1 fruit fly cellular context compared by ENCODE assay signal in genomic region chr2L:8126849-8127602, dm6.
TF ChIP-seq lines count a peak whose summit lies in the region.

Gene CG12375, minus strand, starts transcription at chr2L:8126890.
Gene CG8668, plus strand, starts transcription at chr2L:8127001.

TF ChIP-seq in whole organism, embryonic, 481 proteins besides CTCF, POLR2A, EP300 and RAD21 (continued from another document and continues in another):
- TF ChIP-seq vvl (GFP tag; IDR thresholded peaks at IDR 0.05; lab: Robert Waterston, UW) (peak; percentile 59; the same call in 1 of the 2 replicates), mirr (GFP tag; optimal IDR thresholded peaks at IDR 0.05; lab: Kevin White, UChicago) (peak; percentile 32), sqz (GFP tag; optimal IDR thresholded peaks at IDR 0.05; lab: Kevin White, UChicago) (no peak), BtbVII (GFP tag; optimal IDR thresholded peaks at IDR 0.05; lab: Kevin White, UChicago) (no peak), CG16863 (GFP tag; optimal IDR thresholded peaks at IDR 0.05; lab: Kevin White, UChicago) (no peak), CG4360 (GFP tag; IDR thresholded peaks at IDR 0.05; lab: Robert Waterston, UW) (peak; percentile 89), CG17361 (GFP tag; IDR thresholded peaks at IDR 0.05; lab: Robert Waterston, UW) (no peak; the same call in 2 of the 3 replicates), CG11695 (GFP tag; IDR thresholded peaks at IDR 0.05; lab: Robert Waterston, UW) (0 out of 3 replicates have a peak, but pooled peaks have one; percentile 11), crp (GFP tag; optimal IDR thresholded peaks at IDR 0.05; lab: Kevin White, UChicago) (peak in 1 of 2 experiments; percentile 80), row (GFP tag; IDR thresholded peaks at IDR 0.05; lab: Robert Waterston, UW) (peak; percentile 24; the same call in 1 of the 3 replicates), Oaz (GFP tag; IDR thresholded peaks at IDR 0.05; lab: Robert Waterston, UW) (no peak), wor (GFP tag; IDR thresholded peaks at IDR 0.05; lab: Robert Waterston, UW) (no peak), exex (tag; optimal IDR thresholded peaks at IDR 0.05; lab: Kevin White, UChicago) (peak; percentile 59), CG9215 (GFP tag; IDR thresholded peaks at IDR 0.05; lab: Robert Waterston, UW) (no peak), chm (GFP tag; IDR thresholded peaks at IDR 0.05; lab: Robert Waterston, UW) (peak; percentile 12; the same call in 1 of the 2 replicates), chinmo (GFP tag; IDR thresholded peaks at IDR 0.05; lab: Robert Waterston, UW; ENCODE audit: partially characterized antibody) (0 out of 4 replicates have a peak, but pooled peaks have one; percentile 37), Lhr (GFP tag; optimal IDR thresholded peaks at IDR 0.05; lab: Kevin White, UChicago) (no peak), CG7987 (GFP tag; optimal IDR thresholded peaks at IDR 0.05; lab: Kevin White, UChicago) (no peak), dpn (GFP tag; optimal IDR thresholded peaks at IDR 0.05; lab: Kevin White, UChicago) (no peak), CG9727 (GFP tag; optimal IDR thresholded peaks at IDR 0.05; lab: Kevin White, UChicago) (peak; percentile 2), CG16779 (GFP tag; IDR thresholded peaks at IDR 0.05; lab: Robert Waterston, UW) (no peak), CG12236 (GFP tag; optimal IDR thresholded peaks at IDR 0.05; lab: Kevin White, UChicago) (no peak), CG13624 (GFP tag; optimal IDR thresholded peaks at IDR 0.05; lab: Kevin White, UChicago) (peak; percentile 28), Ssrp (tag; optimal IDR thresholded peaks at IDR 0.05; lab: Kevin White, UChicago) (no peak), Atf3 (GFP tag; optimal IDR thresholded peaks at IDR 0.05; lab: Kevin White, UChicago) (no peak), MTF-1 (GFP tag; optimal IDR thresholded peaks at IDR 0.05; lab: Kevin White, UChicago; ENCODE audit: borderline replicate concordance) (no peak), ase (GFP tag; IDR thresholded peaks at IDR 0.05; lab: Robert Waterston, UW) (no peak), CG8359 (GFP tag; optimal IDR thresholded peaks at IDR 0.05; lab: Kevin White, UChicago; ENCODE audit: borderline replicate concordance) (no peak), scrt (GFP tag; optimal IDR thresholded peaks at IDR 0.05; lab: Kevin White, UChicago) (no peak), stc (GFP tag; IDR thresholded peaks at IDR 0.05; lab: Robert Waterston, UW) (no peak), NC2α (GFP tag; optimal IDR thresholded peaks at IDR 0.05; lab: Kevin White, UChicago) (no peak), lilli (GFP tag; optimal IDR thresholded peaks at IDR 0.05; lab: Kevin White, UChicago) (peak; percentile 42), CG43689 (GFP tag; IDR thresholded peaks at IDR 0.05; lab: Robert Waterston, UW) (no peak), CG9609 (GFP tag; optimal IDR thresholded peaks at IDR 0.05; lab: Kevin White, UChicago) (no peak), CG6765 (GFP tag; optimal IDR thresholded peaks at IDR 0.05; lab: Kevin White, UChicago) (peak; percentile 61), br (optimal IDR thresholded peaks at IDR 0.05; lab: Kevin White, UChicago) (no peak), luna (GFP tag; optimal IDR thresholded peaks at IDR 0.05; lab: Kevin White, UChicago) (no peak), ranshi (GFP tag; IDR thresholded peaks at IDR 0.05; lab: Robert Waterston, UW) (peak; percentile 74; the same call in 1 of the 2 replicates), ERR (GFP tag; optimal IDR thresholded peaks at IDR 0.05; lab: Kevin White, UChicago) (no peak), Antp (GFP tag; optimal IDR thresholded peaks at IDR 0.05; lab: Kevin White, UChicago) (no peak), YL-1 (GFP tag; optimal IDR thresholded peaks at IDR 0.05; lab: Kevin White, UChicago) (peak; percentile 46), bcd (GFP tag; optimal IDR thresholded peaks at IDR 0.05; lab: Kevin White, UChicago) (no peak), CG6854 (GFP tag; optimal IDR thresholded peaks at IDR 0.05; lab: Kevin White, UChicago) (no peak), amos (GFP tag; IDR thresholded peaks at IDR 0.05; lab: Robert Waterston, UW; ENCODE audit: partially characterized antibody) (peak; percentile 85; the same call in 1 of the 2 replicates), CG4854 (GFP tag; optimal IDR thresholded peaks at IDR 0.05; lab: Kevin White, UChicago) (no peak), ham (GFP tag; IDR thresholded peaks at IDR 0.05; lab: Robert Waterston, UW) (no peak), sr (GFP tag; IDR thresholded peaks at IDR 0.05; lab: Robert Waterston, UW) (0 out of 3 replicates have a peak, but pooled peaks have one; percentile 23), fu2 (GFP tag; optimal IDR thresholded peaks at IDR 0.05; lab: Kevin White, UChicago) (no peak), Bdp1 (GFP tag; optimal IDR thresholded peaks at IDR 0.05; lab: Kevin White, UChicago) (no peak), stwl (tag; optimal IDR thresholded peaks at IDR 0.05; lab: Kevin White, UChicago) (peak; percentile 83), CG1603 (tag; optimal IDR thresholded peaks at IDR 0.05; lab: Kevin White, UChicago) (no peak), rib (GFP tag; IDR thresholded peaks at IDR 0.05; lab: Robert Waterston, UW) (no peak), CG34376 (GFP tag; optimal IDR thresholded peaks at IDR 0.05; lab: Kevin White, UChicago) (peak; percentile 46), CG11504 (tag; optimal IDR thresholded peaks at IDR 0.05; lab: Kevin White, UChicago) (no peak), B-H1 (GFP tag; IDR thresholded peaks at IDR 0.05; lab: Robert Waterston, UW) (no peak), Nf-YC (tag; optimal IDR thresholded peaks at IDR 0.05; lab: Kevin White, UChicago) (no peak), unc-4 (GFP tag; IDR thresholded peaks at IDR 0.05; lab: Robert Waterston, UW; ENCODE audit: partially characterized antibody) (peak; percentile 84), trem (tag; optimal IDR thresholded peaks at IDR 0.05; lab: Kevin White, UChicago) (peak; percentile 35), CG7372 (GFP tag; IDR thresholded peaks at IDR 0.05; lab: Robert Waterston, UW) (no peak), CG10979 (tag; optimal IDR thresholded peaks at IDR 0.05; lab: Kevin White, UChicago) (no peak), Jarid2 (GFP tag; optimal IDR thresholded peaks at IDR 0.05; lab: Kevin White, UChicago) (peak; percentile 48), NfI (GFP tag; optimal IDR thresholded peaks at IDR 0.05; lab: Kevin White, UChicago) (no peak), Six4 (GFP tag; optimal IDR thresholded peaks at IDR 0.05; lab: Kevin White, UChicago) (no peak), CG15601 (tag; optimal IDR thresholded peaks at IDR 0.05; lab: Kevin White, UChicago) (no peak), pb (GFP tag; optimal IDR thresholded peaks at IDR 0.05; lab: Kevin White, UChicago) (no peak), ato (GFP tag; IDR thresholded peaks at IDR 0.05; lab: Robert Waterston, UW; ENCODE audit: partially characterized antibody) (peak; percentile 79), Myb (GFP tag; optimal IDR thresholded peaks at IDR 0.05; lab: Kevin White, UChicago) (peak; percentile 21), CG9817 (tag; optimal IDR thresholded peaks at IDR 0.05; lab: Kevin White, UChicago) (no peak), zfh1 (GFP tag; IDR thresholded peaks at IDR 0.05; lab: Robert Waterston, UW) (no peak), CG2199 (GFP tag; IDR thresholded peaks at IDR 0.05; lab: Robert Waterston, UW) (no peak), Hmr (GFP tag; optimal IDR thresholded peaks at IDR 0.05; lab: Kevin White, UChicago) (no peak), sna (GFP tag; IDR thresholded peaks at IDR 0.05; lab: Robert Waterston, UW; ENCODE audit: partially characterized antibody) (peak; percentile 74; the same call in 1 of the 2 replicates), Ada2b (GFP tag; IDR thresholded peaks at IDR 0.05; lab: Robert Waterston, UW) (no peak), Ets97D (GFP tag; optimal IDR thresholded peaks at IDR 0.05; lab: Kevin White, UChicago) (peak; percentile 70), nau (GFP tag; optimal IDR thresholded peaks at IDR 0.05; lab: Kevin White, UChicago) (no peak), HLH3B (GFP tag; IDR thresholded peaks at IDR 0.05; lab: Robert Waterston, UW) (no peak), zen2 (GFP tag; IDR thresholded peaks at IDR 0.05; lab: Robert Waterston, UW; ENCODE audit: partially characterized antibody) (peak; percentile 76; the same call in 2 of the 3 replicates), hb (GFP tag; IDR thresholded peaks at IDR 0.05; lab: Robert Waterston, UW; ENCODE audit: partially characterized antibody) (peak; percentile 76; the same call in 2 of the 3 replicates), Fer1 (GFP tag; optimal IDR thresholded peaks at IDR 0.05; lab: Kevin White, UChicago) (peak; percentile 5), Sry-δ (GFP tag; optimal IDR thresholded peaks at IDR 0.05; lab: Kevin White, UChicago) (peak; percentile 92), Side (GFP tag; optimal IDR thresholded peaks at IDR 0.05; lab: Kevin White, UChicago) (no peak), CG4328 (GFP tag; optimal IDR thresholded peaks at IDR 0.05; lab: Kevin White, UChicago) (no peak), maf-S (GFP tag; optimal IDR thresholded peaks at IDR 0.05; lab: Kevin White, UChicago) (no peak), lbe (GFP tag; optimal IDR thresholded peaks at IDR 0.05; lab: Kevin White, UChicago) (peak; percentile 22), pfk (GFP tag; optimal IDR thresholded peaks at IDR 0.05; lab: Kevin White, UChicago) (no peak), ftz-f1 (GFP tag; optimal IDR thresholded peaks at IDR 0.05; lab: Kevin White, UChicago) (no peak), CG3726 (GFP tag; IDR thresholded peaks at IDR 0.05; lab: Robert Waterston, UW) (no peak), phol (tag; optimal IDR thresholded peaks at IDR 0.05; lab: Kevin White, UChicago) (no peak), HLH54F (GFP tag; optimal IDR thresholded peaks at IDR 0.05; lab: Kevin White, UChicago) (no peak), cato (GFP tag; optimal IDR thresholded peaks at IDR 0.05; lab: Kevin White, UChicago; ENCODE audit: borderline replicate concordance) (no peak), CG2120 (GFP tag; optimal IDR thresholded peaks at IDR 0.05; lab: Kevin White, UChicago) (peak; percentile 2), zf30C (GFP tag; optimal IDR thresholded peaks at IDR 0.05; lab: Kevin White, UChicago) (no peak), PHDP (tag; optimal IDR thresholded peaks at IDR 0.05; lab: Kevin White, UChicago) (no peak), esg (GFP tag; conservative IDR thresholded peaks at IDR 0.05; lab: Robert Waterston, UW) (no peak), CG9797 (GFP tag; optimal IDR thresholded peaks at IDR 0.05; lab: Kevin White, UChicago) (peak; percentile 7), CG10267 (tag; optimal IDR thresholded peaks at IDR 0.05; lab: Kevin White, UChicago) (peak; percentile 37), CG8388 (GFP tag; optimal IDR thresholded peaks at IDR 0.05; lab: Kevin White, UChicago) (no peak), CG17385 (GFP tag; optimal IDR thresholded peaks at IDR 0.05; lab: Kevin White, UChicago) (no peak), CG17829 (tag; optimal IDR thresholded peaks at IDR 0.05; lab: Kevin White, UChicago) (no peak), Stat92E (GFP tag; optimal IDR thresholded peaks at IDR 0.05; lab: Kevin White, UChicago) (peak in 1 of 3 experiments; percentile 15), CG12071 (GFP tag; optimal IDR thresholded peaks at IDR 0.05; lab: Kevin White, UChicago) (no peak), croc (GFP tag; conservative IDR thresholded peaks at IDR 0.05; lab: Robert Waterston, UW) (no peak), CG9876 (GFP tag; optimal IDR thresholded peaks at IDR 0.05; lab: Kevin White, UChicago) (no peak), CG2202 (tag; optimal IDR thresholded peaks at IDR 0.05; lab: Kevin White, UChicago) (no peak), CG12391 (tag; optimal IDR thresholded peaks at IDR 0.05; lab: Kevin White, UChicago) (no peak), CG34224 (GFP tag; IDR thresholded peaks at IDR 0.05; lab: Robert Waterston, UW; ENCODE audit: partially characterized antibody) (peak; percentile 85), CG18476 (GFP tag; optimal IDR thresholded peaks at IDR 0.05; lab: Kevin White, UChicago) (no peak), Meics (GFP tag; optimal IDR thresholded peaks at IDR 0.05; lab: Kevin White, UChicago) (no peak), schlank (tag; optimal IDR thresholded peaks at IDR 0.05; lab: Kevin White, UChicago) (no peak), Vsx1 (GFP tag; optimal IDR thresholded peaks at IDR 0.05; lab: Kevin White, UChicago) (peak; percentile 91), grau (tag; optimal IDR thresholded peaks at IDR 0.05; lab: Kevin White, UChicago) (no peak), psq (GFP tag; optimal IDR thresholded peaks at IDR 0.05; lab: Kevin White, UChicago) (no peak), ttk (GFP tag; IDR thresholded peaks at IDR 0.05; lab: Robert Waterston, UW) (no peak), da (GFP tag; optimal IDR thresholded peaks at IDR 0.05; lab: Kevin White, UChicago) (no peak), CG10366 (GFP tag; IDR thresholded peaks at IDR 0.05; lab: Robert Waterston, UW) (no peak), gfzf (GFP tag; optimal IDR thresholded peaks at IDR 0.05; lab: Kevin White, UChicago) (peak; percentile 29), CG3281 (GFP tag; optimal IDR thresholded peaks at IDR 0.05; lab: Kevin White, UChicago) (peak; percentile 13), ro (GFP tag; IDR thresholded peaks at IDR 0.05; lab: Robert Waterston, UW) (no peak), HmgZ (tag; optimal IDR thresholded peaks at IDR 0.05; lab: Kevin White, UChicago) (peak; percentile 8), aop (GFP tag; IDR thresholded peaks at IDR 0.05; lab: Robert Waterston, UW) (no peak), grn (GFP tag; optimal IDR thresholded peaks at IDR 0.05; lab: Kevin White, UChicago) (peak; percentile 87), Dll (GFP tag; IDR thresholded peaks at IDR 0.05; lab: Robert Waterston, UW; ENCODE audit: partially characterized antibody) (peak; percentile 80), CG13296 (GFP tag; optimal IDR thresholded peaks at IDR 0.05; lab: Kevin White, UChicago) (peak; percentile 13), Drgx (GFP tag; IDR thresholded peaks at IDR 0.05; lab: Robert Waterston, UW) (no peak), Rfx (GFP tag; IDR thresholded peaks at IDR 0.05; lab: Robert Waterston, UW) (peak; percentile 28; the same call in 1 of the 2 replicates), cas (GFP tag; IDR thresholded peaks at IDR 0.05; lab: Robert Waterston, UW) (no peak), tup (GFP tag; optimal IDR thresholded peaks at IDR 0.05; lab: Kevin White, UChicago) (no peak), Spps (tag; optimal IDR thresholded peaks at IDR 0.05; lab: Kevin White, UChicago) (no peak), HLH4C (GFP tag; IDR thresholded peaks at IDR 0.05; lab: Robert Waterston, UW; ENCODE audit: partially characterized antibody) (peak; percentile 79), HHEX (GFP tag; optimal IDR thresholded peaks at IDR 0.05; lab: Kevin White, UChicago) (no peak), CG8924 (tag; optimal IDR thresholded peaks at IDR 0.05; lab: Kevin White, UChicago) (peak; percentile 45), sens (GFP tag; lab: Kevin White, UChicago) (peak; percentile 90), Ravus (GFP tag; IDR thresholded peaks at IDR 0.05; lab: Robert Waterston, UW) (no peak)
